Fruit fly (Drosophila melanogaster): ENCODE data around the gene CG34027.
A peak's percentile ranks its signal among the peaks of the same experiment; 100 is the strongest.

CG34027 gene

DNA sequence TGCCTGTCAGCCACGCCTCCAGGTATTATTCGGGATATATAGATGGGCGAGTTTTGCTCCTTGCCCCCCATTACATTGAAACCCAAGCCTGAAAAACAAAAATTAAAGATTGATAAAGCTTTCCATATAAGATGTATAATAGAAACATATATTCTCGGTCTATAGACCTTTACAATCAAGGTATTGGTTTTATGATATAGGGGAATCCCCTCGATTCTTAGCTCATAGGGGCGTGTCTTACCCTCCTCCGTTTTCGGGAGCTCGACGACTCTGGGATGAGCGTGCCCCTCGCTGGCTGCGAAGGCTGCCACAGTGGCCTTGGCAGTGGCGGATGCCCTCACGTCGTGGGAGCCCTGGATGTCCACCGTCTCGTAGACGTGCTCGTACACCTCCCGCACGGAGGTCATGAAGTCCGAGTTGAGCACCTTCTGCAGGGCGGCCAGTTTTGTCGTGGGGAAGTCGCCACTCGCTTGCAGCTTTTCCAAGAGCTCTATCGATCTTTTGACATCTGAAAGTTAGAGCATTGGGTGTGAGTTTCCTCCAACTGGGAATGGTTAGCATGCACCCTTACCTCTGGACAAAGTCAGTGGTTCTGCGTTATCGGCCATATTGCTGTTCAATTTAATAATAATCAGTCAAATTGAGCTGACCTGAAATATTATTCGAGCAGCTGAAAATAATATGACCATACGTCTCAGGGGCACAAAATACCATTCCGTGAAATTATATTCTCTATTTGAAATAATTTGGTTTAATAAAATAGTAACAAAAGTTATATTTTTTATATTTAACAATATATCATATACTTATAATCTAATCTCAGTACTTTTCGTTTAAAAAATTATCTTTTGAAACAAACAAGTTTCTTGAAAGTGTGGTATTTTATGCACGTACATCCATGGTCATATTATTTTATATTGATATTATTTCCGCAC is 43.7 kb downstream of the CG34027 start, which contains the start of the genes veli and PQBP1 (continued):
- no peak for TF ChIP-seq CG18599 (GFP tag; optimal IDR thresholded peaks at IDR 0.05)
- no peak for TF ChIP-seq Asciz (GFP tag; optimal IDR thresholded peaks at IDR 0.05)
- TF ChIP-seq ro (GFP tag; IDR thresholded peaks at IDR 0.05), result no peak
- TF ChIP-seq Lhr (GFP tag; optimal IDR thresholded peaks at IDR 0.05), result no peak
- TF ChIP-seq CG18476 (GFP tag; optimal IDR thresholded peaks at IDR 0.05), result no peak
- peak; percentile 42 for TF ChIP-seq CG10267 (tag; optimal IDR thresholded peaks at IDR 0.05)
- peak; percentile 36 for TF ChIP-seq stwl (tag; optimal IDR thresholded peaks at IDR 0.05)
- no peak for TF ChIP-seq CG9609 (GFP tag; optimal IDR thresholded peaks at IDR 0.05)
- TF ChIP-seq mld (GFP tag; IDR thresholded peaks at IDR 0.05; ENCODE audit: partially characterized antibody), result peak; percentile 12; the same call in 1 of the 3 replicates
- TF ChIP-seq row (GFP tag; IDR thresholded peaks at IDR 0.05), result peak; percentile 73
- no peak for TF ChIP-seq btn (GFP tag; optimal IDR thresholded peaks at IDR 0.05)
- TF ChIP-seq danr (GFP tag; IDR thresholded peaks at IDR 0.05), result no peak
- TF ChIP-seq CG6765 (GFP tag; optimal IDR thresholded peaks at IDR 0.05), result no peak
- no peak for TF ChIP-seq nau (GFP tag; optimal IDR thresholded peaks at IDR 0.05)
- no peak for TF ChIP-seq nom (GFP tag; optimal IDR thresholded peaks at IDR 0.05)
- no peak for TF ChIP-seq Fer3 (tag; optimal IDR thresholded peaks at IDR 0.05)

DNA sequence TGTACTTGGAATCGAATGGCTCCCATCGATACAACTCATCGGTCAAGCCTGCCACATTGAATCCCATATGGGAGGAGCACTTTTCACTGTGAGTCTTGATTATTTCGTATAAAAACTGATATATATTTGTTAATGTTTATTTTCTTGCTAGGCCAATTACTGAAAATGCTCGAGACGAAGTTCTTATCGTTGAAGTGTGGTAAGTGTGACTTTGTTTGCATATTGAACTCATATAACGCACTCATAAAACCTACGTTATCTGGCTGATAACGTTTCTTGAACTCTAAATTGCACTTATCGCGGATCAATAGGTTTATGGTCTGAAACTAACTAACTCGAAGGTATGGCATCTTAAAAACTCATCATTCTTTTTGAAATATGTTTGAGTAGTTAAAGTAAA is 48.4 kb downstream of the CG34027 start:
- TF ChIP-seq CG17568 (GFP tag; optimal IDR thresholded peaks at IDR 0.05) (no peak), CG3407 (GFP tag; optimal IDR thresholded peaks at IDR 0.05) (no peak), CG6254 (GFP tag; optimal IDR thresholded peaks at IDR 0.05) (no peak), CG9215 (GFP tag; IDR thresholded peaks at IDR 0.05) (no peak), CG1647 (GFP tag; optimal IDR thresholded peaks at IDR 0.05) (no peak), Vsx1 (GFP tag; optimal IDR thresholded peaks at IDR 0.05) (peak; percentile 71), Pdp1 (GFP tag; optimal IDR thresholded peaks at IDR 0.05) (peak in 1 of 2 experiments; percentile 54)

DNA sequence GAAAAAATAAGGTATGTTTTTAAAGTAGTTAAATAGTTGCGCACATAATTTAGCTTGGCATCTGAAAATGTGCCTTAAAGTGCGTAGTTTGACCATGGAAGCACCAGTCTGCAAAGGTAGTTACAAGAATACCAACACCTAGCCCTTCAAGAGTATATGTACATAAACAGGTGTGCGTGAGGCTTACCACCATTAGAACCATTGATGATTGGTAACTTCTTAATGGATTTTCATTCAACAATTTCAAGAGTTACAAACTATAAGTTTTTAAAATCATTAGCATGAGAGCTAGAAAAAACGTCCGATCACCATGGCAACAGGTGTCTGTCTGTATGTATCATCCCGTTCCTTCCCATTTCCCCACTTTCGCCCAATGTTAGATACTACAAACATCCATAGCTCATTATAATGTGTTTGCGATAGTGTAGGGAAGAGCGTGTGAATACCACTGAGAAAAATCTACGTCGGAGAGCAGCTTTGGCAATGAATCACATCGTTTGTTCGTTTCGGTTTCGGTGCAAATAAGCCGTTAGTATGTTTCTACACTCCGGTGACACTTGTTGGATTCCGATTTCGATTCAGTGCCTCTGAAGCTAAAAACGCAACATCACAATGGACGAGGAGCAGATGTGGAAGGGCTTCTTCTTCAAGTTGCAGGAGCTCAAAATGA is 52.2 kb downstream of the CG34027 start:
- no peak for TF ChIP-seq p53 (GFP tag; optimal IDR thresholded peaks at IDR 0.05)
- TF ChIP-seq Rfx (GFP tag; IDR thresholded peaks at IDR 0.05), result peak; percentile 44; the same call in 1 of the 2 replicates
- peak; percentile 14 for TF ChIP-seq CG34376 (GFP tag; optimal IDR thresholded peaks at IDR 0.05)
- TF ChIP-seq CG1602 (GFP tag; optimal IDR thresholded peaks at IDR 0.05), result no peak
- TF ChIP-seq grn (GFP tag; optimal IDR thresholded peaks at IDR 0.05), result peak; percentile 65
- peak; percentile 8 for TF ChIP-seq kay (GFP tag; optimal IDR thresholded peaks at IDR 0.05)
- no peak for TF ChIP-seq tio (GFP tag; optimal IDR thresholded peaks at IDR 0.05)
- TF ChIP-seq Trl (optimal IDR thresholded peaks at IDR 0.05), result peak in 1 of 2 experiments; percentile 35
- TF ChIP-seq Trl (GFP tag; optimal IDR thresholded peaks at IDR 0.05), result no peak
- no peak for TF ChIP-seq Bteb2 (GFP tag; optimal IDR thresholded peaks at IDR 0.05)
- TF ChIP-seq eve (GFP tag; optimal IDR thresholded peaks at IDR 0.05), result peak in 1 of 2 experiments; percentile 69
- no peak for TF ChIP-seq lmd (GFP tag; IDR thresholded peaks at IDR 0.05)
- TF ChIP-seq kah (GFP tag; optimal IDR thresholded peaks at IDR 0.05), result peak; percentile 97
- peak; percentile 52 for TF ChIP-seq cg (GFP tag; optimal IDR thresholded peaks at IDR 0.05)
- 0 out of 3 replicates have a peak, but pooled peaks have one; percentile 13 for TF ChIP-seq ci (GFP tag; IDR thresholded peaks at IDR 0.05)
- TF ChIP-seq CG12769 (tag; optimal IDR thresholded peaks at IDR 0.05), result peak; percentile 93
- peak; percentile 28 for TF ChIP-seq scrt (GFP tag; optimal IDR thresholded peaks at IDR 0.05)

All from whole organism, embryonic.